Worm (Caenorhabditis elegans) whole organism, midembryonic: ENCODE data around the gene Y43F8C.15.

Source experiments
- T22C8.4 ChIP-seq: fragments of 200-800 bp; sonication (Bioruptor generic); IDR thresholded peaks from 2 replicates; pipeline ENCODE4 v1.3.6; 2022; ENCODE audit warnings: missing genetic modification characterization, missing compliant biosample characterization
- cog-1 ChIP-seq: sonication (generic microtip); optimal IDR thresholded peaks from 2 replicates; lab custom pipeline; 2016; ENCODE audit warnings: missing genetic modification characterization, missing compliant biosample characterization
- flt-1 ChIP-seq: fragments of 200-800 bp; sonication (Bioruptor generic); IDR thresholded peaks from 2 replicates; pipeline ENCODE4 v1.3.6; 2022; ENCODE audit warnings: missing genetic modification characterization, missing compliant biosample characterization
- klf-2 ChIP-seq: fragments of 200-800 bp; sonication (Bioruptor generic); conservative IDR thresholded peaks from 2 replicates; pipeline ENCODE4 v1.3.6; 2022; ENCODE audit warnings: missing genetic modification reagents, missing genetic modification characterization, missing compliant biosample characterization
- med-1 ChIP-seq: sonication (generic microtip); optimal IDR thresholded peaks from 2 replicates; lab custom pipeline; 2017; ENCODE audit warnings: missing genetic modification characterization, mild to moderate bottlenecking, missing compliant biosample characterization, antibody characterized with exemption, missing genetic modification reagents; ENCODE audit not compliant: insufficient read depth
- ref-1 ChIP-seq: fragments of 200-800 bp; sonication (Bioruptor generic); conservative IDR thresholded peaks from 2 replicates; pipeline ENCODE4 v1.3.6; 2022; ENCODE audit warnings: missing genetic modification reagents, missing genetic modification characterization, missing compliant biosample characterization
- tab-1 ChIP-seq: fragments of 200-800 bp; sonication (Bioruptor generic); IDR thresholded peaks from 2 replicates; pipeline ENCODE4 v1.3.6; 2022; ENCODE audit warnings: missing genetic modification characterization, missing compliant biosample characterization
- ztf-23 ChIP-seq: fragments of 200-800 bp; sonication (Bioruptor generic); IDR thresholded peaks from 2 replicates; pipeline ENCODE4 v1.3.6; 2022; ENCODE audit warnings: missing genetic modification reagents, missing genetic modification characterization, missing compliant biosample characterization
- ztf-29 ChIP-seq: fragments of 200-800 bp; sonication (Bioruptor generic); IDR thresholded peaks from 2 replicates; pipeline ENCODE4 v1.3.6; 2022; ENCODE audit warnings: missing genetic modification reagents, missing genetic modification characterization, missing compliant biosample characterization

DNA sequence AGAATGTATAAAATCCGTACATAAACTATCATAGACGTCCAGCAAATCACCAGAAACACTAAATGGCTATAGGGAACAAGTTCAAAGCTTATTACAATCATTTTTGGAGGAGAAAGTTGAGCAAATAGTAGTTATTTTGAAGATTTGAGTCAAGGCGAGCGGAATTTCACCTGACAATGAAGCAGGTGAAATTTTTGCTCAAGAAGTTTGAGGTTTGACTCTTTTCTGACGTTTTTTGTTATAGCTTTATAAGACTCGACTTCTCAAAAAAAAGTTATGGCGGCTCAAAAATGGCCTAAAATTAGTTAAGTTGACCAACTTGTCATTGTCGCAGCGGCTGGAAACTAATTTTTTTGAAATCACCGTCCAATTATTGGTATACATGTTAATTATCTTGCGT lies 1.6 kb downstream of the Y43F8C.15 start, which contains the start of gene srv-3:
- TF ChIP-seq ztf-29 (GFP tag; lab: Robert Waterston, UW) (no peak), cog-1 (no peak), ztf-23 (GFP tag; lab: Robert Waterston, UW) (no peak), ref-1 (GFP tag; lab: Robert Waterston, UW) (no peak), tab-1 (GFP tag; lab: Robert Waterston, UW) (no peak), klf-2 (GFP tag; lab: Robert Waterston, UW) (no peak), T22C8.4 (GFP tag; lab: Robert Waterston, UW) (no peak), flt-1 (GFP tag; lab: Robert Waterston, UW) (no peak), med-1 (GFP tag; lab: Kevin White, UChicago) (no peak)
